Worm (Caenorhabditis elegans): ENCODE results near the gene cnb-1.

- TF ChIP-seq flt-1 (GFP tag; IDR thresholded peaks at IDR 0.05) (no peak), klf-2 (GFP tag; conservative IDR thresholded peaks at IDR 0.05) (no peak), T22C8.4 (GFP tag; IDR thresholded peaks at IDR 0.05) (no peak), cog-1 (tag; optimal IDR thresholded peaks at IDR 0.05) (no peak), ztf-29 (GFP tag; IDR thresholded peaks at IDR 0.05) (no peak), med-1 (GFP tag; optimal IDR thresholded peaks at IDR 0.05; ENCODE audit: insufficient read depth) (no peak), tab-1 (GFP tag; IDR thresholded peaks at IDR 0.05) (no peak), ref-1 (GFP tag; conservative IDR thresholded peaks at IDR 0.05) (no peak)
Measured at ce11 chrV:11334193-11334592, 41.3 kb upstream of the cnb-1 start, which contains the start of gene T02E9.6.

Data from whole organism, midembryonic.